Worm (Caenorhabditis elegans) whole organism, L1 larva: ENCODE results near the gene coh-3.
A peak's percentile ranks its signal among the peaks of the same experiment; 100 is the strongest.

Experiments
- blmp-1 ChIP-seq: fragments of 150-350 bp; optimal IDR thresholded peaks from 2 replicates; lab custom pipeline; 2014; ENCODE audit warnings: missing biosample characterization, missing genetic modification characterization
- ceh-82 ChIP-seq, 3 experiments: fragments of 150-350 bp in 1 of 3; sonication (generic microtip) in 2 of 3; optimal IDR thresholded peaks; 2 replicates each; lab custom pipeline; 2014 to 2017; ENCODE audit warnings: missing biosample characterization in 3 of 3, missing genetic modification characterization in 3 of 3
- hlh-4 ChIP-seq: sonication (generic microtip); optimal IDR thresholded peaks from 2 replicates; lab custom pipeline; 2016; ENCODE audit warnings: mild to moderate bottlenecking, missing genetic modification characterization, missing compliant biosample characterization
- lin-35 ChIP-seq, 2 experiments: fragments of 150-350 bp; optimal IDR thresholded peaks; 2 replicates each; lab custom pipeline; 2014; ENCODE audit warnings: missing biosample characterization in 2 of 2, missing genetic modification characterization in 2 of 2, missing genetic modification reagents in 2 of 2
- mdl-1 ChIP-seq, 2 experiments: fragments of 150-350 bp; optimal IDR thresholded peaks; 2 replicates each; lab custom pipeline; 2014 to 2017; ENCODE audit warnings: missing biosample characterization in 2 of 2, missing genetic modification characterization in 2 of 2, inconsistent platforms in 1 of 2
- nhr-77 ChIP-seq: fragments of 150-350 bp; optimal IDR thresholded peaks from 2 replicates; lab custom pipeline; 2014; ENCODE audit warnings: missing biosample characterization, missing genetic modification characterization
- nhr-84 ChIP-seq: sonication (generic microtip); optimal IDR thresholded peaks from 2 replicates; lab custom pipeline; 2017; ENCODE audit warnings: missing biosample characterization, missing genetic modification characterization
- pag-3 ChIP-seq: sonication (generic microtip); optimal IDR thresholded peaks from 2 replicates; lab custom pipeline; 2017; ENCODE audit warnings: missing genetic modification characterization, mild to moderate bottlenecking, missing compliant biosample characterization, antibody characterized with exemption, borderline replicate concordance; ENCODE audit not compliant: insufficient read depth
- zip-4 ChIP-seq: fragments of 200-800 bp; sonication (Bioruptor generic); optimal IDR thresholded peaks from 2 replicates; lab custom pipeline; 2018; ENCODE audit warnings: mild to moderate bottlenecking, missing genetic modification characterization, moderate library complexity, missing compliant biosample characterization

- TF ChIP-seq lin-35 (GFP tag; optimal IDR thresholded peaks at IDR 0.05; lab: Kevin White, UChicago) (no peak), zip-4 (GFP tag; lab: Kevin White, UChicago) (no peak), nhr-77 (tag; lab: Kevin White, UChicago) (no peak), ceh-82 (tag; optimal IDR thresholded peaks at IDR 0.05; lab: Kevin White, UChicago) (no peak), mdl-1 (tag; optimal IDR thresholded peaks at IDR 0.05; lab: Kevin White, UChicago) (no peak), pag-3 (tag; lab: Kevin White, UChicago) (no peak), blmp-1 (tag; lab: Kevin White, UChicago) (peak; percentile 75), hlh-4 (tag; lab: Kevin White, UChicago) (no peak), nhr-84 (tag; lab: Kevin White, UChicago) (no peak)
Observed at ce11 chrV:14505745-14506214, 48.6 kb downstream of the coh-3 start.
